Fruit fly (Drosophila melanogaster): ENCODE data around the gene CG14983.

Gene CG14983

dm6 chr3L:3908838-3909810 lies 40.0 kb downstream of the CG14983 start (continued):
- TF ChIP-seq chinmo (GFP tag; IDR thresholded peaks at IDR 0.05; ENCODE audit: partially characterized antibody): peak; percentile 72; the same call in 2 of the 4 replicates
- no peak for TF ChIP-seq salm (tag; optimal IDR thresholded peaks at IDR 0.05)
- TF ChIP-seq Opbp (GFP tag; IDR thresholded peaks at IDR 0.05; ENCODE audit: partially characterized antibody): peak; percentile 76
- TF ChIP-seq en (GFP tag; optimal IDR thresholded peaks at IDR 0.05): no peak
- TF ChIP-seq row (GFP tag; IDR thresholded peaks at IDR 0.05): no peak
- peak in 1 of 2 experiments; percentile 18 for TF ChIP-seq dpn (GFP tag; optimal IDR thresholded peaks at IDR 0.05)
- TF ChIP-seq CG1233 (GFP tag; optimal IDR thresholded peaks at IDR 0.05): no peak
- no peak for TF ChIP-seq CG17829 (tag; optimal IDR thresholded peaks at IDR 0.05)
- no peak for TF ChIP-seq hkb (optimal IDR thresholded peaks at IDR 0.05)
- TF ChIP-seq hkb (GFP tag; IDR thresholded peaks at IDR 0.05): 0 out of 2 replicates have a peak, but pooled peaks have one; percentile 11
- no peak for TF ChIP-seq dmrt11E (tag; optimal IDR thresholded peaks at IDR 0.05)
- TF ChIP-seq bigmax (GFP tag; optimal IDR thresholded peaks at IDR 0.05): peak; percentile 90
- no peak for TF ChIP-seq CG12219 (GFP tag; optimal IDR thresholded peaks at IDR 0.05)
- TF ChIP-seq CG17359 (tag; optimal IDR thresholded peaks at IDR 0.05): no peak
- TF ChIP-seq Dip3 (GFP tag; optimal IDR thresholded peaks at IDR 0.05): no peak
- no peak for TF ChIP-seq CG8478 (optimal IDR thresholded peaks at IDR 0.05)
- TF ChIP-seq CG4617 (GFP tag; optimal IDR thresholded peaks at IDR 0.05; ENCODE audit: borderline replicate concordance): peak; percentile 69
- TF ChIP-seq CG11723 (GFP tag; optimal IDR thresholded peaks at IDR 0.05): no peak
- TF ChIP-seq CG2129 (GFP tag; IDR thresholded peaks at IDR 0.05; ENCODE audit: partially characterized antibody): 0 out of 2 replicates have a peak, but pooled peaks have one; percentile 27
- no peak for TF ChIP-seq Hey (tag; optimal IDR thresholded peaks at IDR 0.05)
- no peak for TF ChIP-seq CG18262 (tag; optimal IDR thresholded peaks at IDR 0.05)
- TF ChIP-seq Scr (GFP tag; IDR thresholded peaks at IDR 0.05; ENCODE audit: partially characterized antibody): peak; percentile 55
- TF ChIP-seq bbx (GFP tag; IDR thresholded peaks at IDR 0.05; ENCODE audit: partially characterized antibody): peak; percentile 75
- TF ChIP-seq Dek (tag; optimal IDR thresholded peaks at IDR 0.05): no peak
- TF ChIP-seq CG11560 (tag; IDR thresholded peaks at IDR 0.05): no peak
- peak; percentile 24 for TF ChIP-seq CG9437 (GFP tag; optimal IDR thresholded peaks at IDR 0.05)
- TF ChIP-seq CG15269 (tag; optimal IDR thresholded peaks at IDR 0.05): no peak
- no peak for TF ChIP-seq H2.0 (GFP tag; IDR thresholded peaks at IDR 0.05)
- peak; percentile 79 for TF ChIP-seq onecut (GFP tag; IDR thresholded peaks at IDR 0.05)
- TF ChIP-seq CG8089 (GFP tag; optimal IDR thresholded peaks at IDR 0.05): no peak
- no peak for TF ChIP-seq CG15696 (tag; optimal IDR thresholded peaks at IDR 0.05)
- peak; percentile 93 for TF ChIP-seq crol (GFP tag; IDR thresholded peaks at IDR 0.05)
- peak; percentile 14 for TF ChIP-seq sug (tag; optimal IDR thresholded peaks at IDR 0.05)
- no peak for TF ChIP-seq CG4707 (GFP tag; optimal IDR thresholded peaks at IDR 0.05)
- TF ChIP-seq Eip74EF (GFP tag; optimal IDR thresholded peaks at IDR 0.05): no peak
- no peak for TF ChIP-seq CG18599 (GFP tag; optimal IDR thresholded peaks at IDR 0.05)
- no peak for TF ChIP-seq schlank (tag; optimal IDR thresholded peaks at IDR 0.05)
- TF ChIP-seq Dll (GFP tag; IDR thresholded peaks at IDR 0.05; ENCODE audit: partially characterized antibody): peak; percentile 64; the same call in 2 of the 4 replicates
- peak; percentile 1 for TF ChIP-seq Mad (GFP tag; optimal IDR thresholded peaks at IDR 0.05)
- TF ChIP-seq Usf (GFP tag; optimal IDR thresholded peaks at IDR 0.05): no peak
- no peak for TF ChIP-seq lab (GFP tag; optimal IDR thresholded peaks at IDR 0.05)
- no peak for TF ChIP-seq lov (optimal IDR thresholded peaks at IDR 0.05)
- TF ChIP-seq lov (GFP tag; IDR thresholded peaks at IDR 0.05): no peak
- no peak for TF ChIP-seq CG6254 (GFP tag; optimal IDR thresholded peaks at IDR 0.05)
- TF ChIP-seq hbn (GFP tag; IDR thresholded peaks at IDR 0.05; ENCODE audit: partially characterized antibody): peak; percentile 56; the same call in 1 of the 2 replicates
- peak; percentile 22 for TF ChIP-seq Deaf1 (tag; optimal IDR thresholded peaks at IDR 0.05)
- TF ChIP-seq exex (tag; optimal IDR thresholded peaks at IDR 0.05): no peak
